Worm (Caenorhabditis elegans) whole organism, L1 larva: ENCODE results near the gene aak-1.

Source experiments
- C16A3.4 ChIP-seq: fragments of 150-350 bp; optimal IDR thresholded peaks from 2 replicates; lab custom pipeline; 2014; ENCODE audit warnings: missing biosample characterization, missing genetic modification characterization
- aha-1 ChIP-seq: fragments of 150-350 bp; optimal IDR thresholded peaks from 2 replicates; lab custom pipeline; 2014; ENCODE audit warnings: missing biosample characterization, missing genetic modification characterization
- alr-1 ChIP-seq: fragments of 200-800 bp; sonication (Bioruptor generic); optimal IDR thresholded peaks from 2 replicates; lab custom pipeline; 2018; ENCODE audit warnings: borderline replicate concordance, mild to moderate bottlenecking, missing genetic modification characterization, missing compliant biosample characterization
- aly-2 ChIP-seq: fragments of 150-350 bp; optimal IDR thresholded peaks from 2 replicates; lab custom pipeline; 2014; ENCODE audit warnings: missing biosample characterization, missing genetic modification characterization
- ama-1 ChIP-seq: fragments of 150-350 bp; optimal IDR thresholded peaks from 2 replicates; lab custom pipeline; 2014
- blmp-1 ChIP-seq: fragments of 150-350 bp; optimal IDR thresholded peaks from 2 replicates; lab custom pipeline; 2014; ENCODE audit warnings: missing biosample characterization, missing genetic modification characterization
- ceh-63 ChIP-seq: fragments of 200-800 bp; sonication (Bioruptor generic); optimal IDR thresholded peaks from 2 replicates; lab custom pipeline; 2018; ENCODE audit warnings: mild to moderate bottlenecking, missing genetic modification characterization, missing compliant biosample characterization
- ceh-8 ChIP-seq: fragments of 200-800 bp; sonication (Bioruptor generic); optimal IDR thresholded peaks from 2 replicates; lab custom pipeline; 2018; ENCODE audit warnings: mild to moderate bottlenecking, missing genetic modification characterization, moderate library complexity, missing compliant biosample characterization
- ceh-90 ChIP-seq: sonication (generic microtip); optimal IDR thresholded peaks from 2 replicates; lab custom pipeline; 2016; ENCODE audit warnings: missing genetic modification characterization, missing compliant biosample characterization
- ces-1 ChIP-seq: fragments of 150-350 bp; optimal IDR thresholded peaks from 2 replicates; lab custom pipeline; 2014; ENCODE audit warnings: missing biosample characterization, missing genetic modification reagents, missing genetic modification characterization
- dsc-1 ChIP-seq: sonication (generic microtip); optimal IDR thresholded peaks from 2 replicates; lab custom pipeline; 2016; ENCODE audit warnings: mild to moderate bottlenecking, missing genetic modification characterization, missing compliant biosample characterization
- efl-3 ChIP-seq: fragments of 200-800 bp; sonication (Bioruptor generic); optimal IDR thresholded peaks from 2 replicates; lab custom pipeline; 2018; ENCODE audit warnings: mild to moderate bottlenecking, missing genetic modification characterization, missing compliant biosample characterization
- egl-13 ChIP-seq: sonication (generic microtip); optimal IDR thresholded peaks from 2 replicates; lab custom pipeline; 2016; ENCODE audit warnings: missing genotype, missing genetic modification reagents, missing genetic modification characterization, missing compliant biosample characterization
- egl-27 ChIP-seq, 2 experiments: fragments of 150-350 bp in 1 of 2; sonication (generic microtip); optimal IDR thresholded peaks; 3 replicates each; lab custom pipeline; 2017 to 2018; ENCODE audit warnings: missing biosample characterization in 2 of 2, missing genetic modification characterization in 2 of 2, missing genetic modification reagents in 2 of 2
- ets-5 ChIP-seq: fragments of 200-800 bp; sonication (Bioruptor generic); IDR thresholded peaks from 2 replicates; pipeline ENCODE4 v1.3.6; 2022; ENCODE audit warnings: missing genetic modification characterization, missing compliant biosample characterization
- fkh-10 ChIP-seq: sonication (generic microtip); optimal IDR thresholded peaks from 2 replicates; lab custom pipeline; 2017; ENCODE audit warnings: missing biosample characterization, missing genetic modification reagents, missing genetic modification characterization
- fkh-4 ChIP-seq: sonication (generic microtip); optimal IDR thresholded peaks from 2 replicates; lab custom pipeline; 2016; ENCODE audit warnings: missing compliant biosample characterization, missing genetic modification characterization, borderline replicate concordance
- fos-1 ChIP-seq: fragments of 150-350 bp; optimal IDR thresholded peaks from 2 replicates; lab custom pipeline; 2014; ENCODE audit warnings: missing biosample characterization, missing genetic modification characterization
- hlh-17 ChIP-seq: fragments of 200-800 bp; sonication (Bioruptor generic); optimal IDR thresholded peaks from 2 replicates; lab custom pipeline; 2018; ENCODE audit warnings: missing genetic modification characterization, mild to moderate bottlenecking, missing compliant biosample characterization, moderate library complexity, borderline replicate concordance
- hlh-4 ChIP-seq: sonication (generic microtip); optimal IDR thresholded peaks from 2 replicates; lab custom pipeline; 2016; ENCODE audit warnings: mild to moderate bottlenecking, missing genetic modification characterization, missing compliant biosample characterization
- hpl-2 ChIP-seq: fragments of 150-350 bp; optimal IDR thresholded peaks from 2 replicates; lab custom pipeline; 2014; ENCODE audit warnings: missing biosample characterization, missing genetic modification reagents, missing genetic modification characterization
- isw-1 ChIP-seq: fragments of 200-800 bp; sonication (Bioruptor generic); IDR thresholded peaks from 2 replicates; pipeline ENCODE4 v1.3.6; 2022; ENCODE audit warnings: missing genetic modification characterization, missing compliant biosample characterization
- jun-1 ChIP-seq: fragments of 150-350 bp; optimal IDR thresholded peaks from 2 replicates; lab custom pipeline; 2014; ENCODE audit warnings: missing biosample characterization, missing genetic modification reagents, missing genetic modification characterization
- lin-13 ChIP-seq: fragments of 150-350 bp; optimal IDR thresholded peaks from 2 replicates; lab custom pipeline; 2014; ENCODE audit warnings: missing biosample characterization, missing genetic modification reagents, missing genetic modification characterization
- lin-15B ChIP-seq: fragments of 150-350 bp; sonication (generic microtip); optimal IDR thresholded peaks from 3 replicates; lab custom pipeline; 2014; ENCODE audit warnings: missing biosample characterization, missing genetic modification characterization
- lin-35 ChIP-seq, 2 experiments: fragments of 150-350 bp; optimal IDR thresholded peaks; 2 replicates each; lab custom pipeline; 2014; ENCODE audit warnings: missing biosample characterization in 2 of 2, missing genetic modification characterization in 2 of 2, missing genetic modification reagents in 2 of 2
- lin-39 ChIP-seq: fragments of 150-350 bp; optimal IDR thresholded peaks from 2 replicates; lab custom pipeline; 2014; ENCODE audit warnings: missing biosample characterization, missing genetic modification reagents, missing genetic modification characterization
- mab-9 ChIP-seq: fragments of 200-800 bp; sonication (Bioruptor generic); IDR thresholded peaks from 2 replicates; pipeline ENCODE4 v1.3.6; 2022; ENCODE audit warnings: missing genetic modification reagents, missing genetic modification characterization, missing compliant biosample characterization
- mef-2 ChIP-seq: fragments of 150-350 bp; optimal IDR thresholded peaks from 2 replicates; lab custom pipeline; 2014; ENCODE audit warnings: missing biosample characterization, missing genetic modification characterization
- mep-1 ChIP-seq: fragments of 150-350 bp; optimal IDR thresholded peaks from 2 replicates; lab custom pipeline; 2014; ENCODE audit warnings: missing biosample characterization, missing genetic modification characterization
- nhr-12 ChIP-seq: sonication (generic microtip); optimal IDR thresholded peaks from 2 replicates; lab custom pipeline; 2017; ENCODE audit warnings: missing biosample characterization, missing genetic modification characterization
- nhr-20 ChIP-seq: sonication (generic microtip); optimal IDR thresholded peaks from 2 replicates; lab custom pipeline; 2016; ENCODE audit warnings: mild to moderate bottlenecking, missing genetic modification characterization, missing compliant biosample characterization
- nhr-237 ChIP-seq: fragments of 150-350 bp; optimal IDR thresholded peaks from 2 replicates; lab custom pipeline; 2014; ENCODE audit warnings: missing biosample characterization, missing genetic modification characterization
- nhr-71 ChIP-seq: sonication (generic microtip); optimal IDR thresholded peaks from 2 replicates; lab custom pipeline; 2016; ENCODE audit warnings: mild to moderate bottlenecking, missing genetic modification characterization, moderate library complexity, missing compliant biosample characterization
- nhr-77 ChIP-seq: fragments of 150-350 bp; optimal IDR thresholded peaks from 2 replicates; lab custom pipeline; 2014; ENCODE audit warnings: missing biosample characterization, missing genetic modification characterization
- nhr-90 ChIP-seq: sonication (generic microtip); optimal IDR thresholded peaks from 2 replicates; lab custom pipeline; 2016; ENCODE audit warnings: mild to moderate bottlenecking, missing genetic modification characterization, missing compliant biosample characterization; ENCODE audit not compliant: poor library complexity
- pag-3 ChIP-seq: sonication (generic microtip); optimal IDR thresholded peaks from 2 replicates; lab custom pipeline; 2017; ENCODE audit warnings: missing genetic modification characterization, mild to moderate bottlenecking, missing compliant biosample characterization, antibody characterized with exemption, borderline replicate concordance; ENCODE audit not compliant: insufficient read depth
- skn-1 ChIP-seq: fragments of 150-350 bp; optimal IDR thresholded peaks from 2 replicates; lab custom pipeline; 2014; ENCODE audit warnings: missing biosample characterization, missing genetic modification characterization
- snpc-4 ChIP-seq: fragments of 150-350 bp; optimal IDR thresholded peaks from 2 replicates; lab custom pipeline; 2014; ENCODE audit warnings: missing biosample characterization, missing genetic modification characterization
- snu-23 ChIP-seq: sonication (generic microtip); optimal IDR thresholded peaks from 2 replicates; lab custom pipeline; 2016; ENCODE audit warnings: missing genetic modification characterization, missing compliant biosample characterization
- sup-37 ChIP-seq: fragments of 200-800 bp; sonication (Bioruptor generic); optimal IDR thresholded peaks from 2 replicates; lab custom pipeline; 2018; ENCODE audit warnings: mild to moderate bottlenecking, missing genetic modification characterization, missing compliant biosample characterization
- swsn-7 ChIP-seq: sonication (generic microtip); optimal IDR thresholded peaks from 2 replicates; lab custom pipeline; 2016; ENCODE audit warnings: missing genetic modification characterization, missing compliant biosample characterization
- tbx-2 ChIP-seq: sonication (generic microtip); optimal IDR thresholded peaks from 2 replicates; lab custom pipeline; 2016; ENCODE audit warnings: missing genetic modification characterization, missing compliant biosample characterization
- unc-30 ChIP-seq: sonication (generic microtip); optimal IDR thresholded peaks from 2 replicates; lab custom pipeline; 2017; ENCODE audit warnings: missing biosample characterization, missing genetic modification characterization
- unc-98 ChIP-seq: fragments of 200-800 bp; sonication (Bioruptor generic); IDR thresholded peaks from 2 replicates; pipeline ENCODE4 v1.3.6; 2022; ENCODE audit warnings: missing genetic modification characterization, missing compliant biosample characterization
- xbp-1 ChIP-seq: sonication (generic microtip); optimal IDR thresholded peaks from 2 replicates; lab custom pipeline; 2016; ENCODE audit warnings: missing genetic modification characterization, missing compliant biosample characterization
- zag-1 ChIP-seq: fragments of 150-350 bp; optimal IDR thresholded peaks from 2 replicates; lab custom pipeline; 2014; ENCODE audit warnings: missing biosample characterization, missing genetic modification characterization
- zip-4 ChIP-seq: fragments of 200-800 bp; sonication (Bioruptor generic); optimal IDR thresholded peaks from 2 replicates; lab custom pipeline; 2018; ENCODE audit warnings: mild to moderate bottlenecking, missing genetic modification characterization, moderate library complexity, missing compliant biosample characterization
- ztf-11 ChIP-seq, 2 experiments: sonication (generic microtip); optimal IDR thresholded peaks; 2 replicates each; lab custom pipeline; 2016 to 2017; ENCODE audit warnings: missing genetic modification characterization in 2 of 2, missing biosample characterization in 1 of 2, missing compliant biosample characterization in 1 of 2

The aak-1 gene

DNA sequence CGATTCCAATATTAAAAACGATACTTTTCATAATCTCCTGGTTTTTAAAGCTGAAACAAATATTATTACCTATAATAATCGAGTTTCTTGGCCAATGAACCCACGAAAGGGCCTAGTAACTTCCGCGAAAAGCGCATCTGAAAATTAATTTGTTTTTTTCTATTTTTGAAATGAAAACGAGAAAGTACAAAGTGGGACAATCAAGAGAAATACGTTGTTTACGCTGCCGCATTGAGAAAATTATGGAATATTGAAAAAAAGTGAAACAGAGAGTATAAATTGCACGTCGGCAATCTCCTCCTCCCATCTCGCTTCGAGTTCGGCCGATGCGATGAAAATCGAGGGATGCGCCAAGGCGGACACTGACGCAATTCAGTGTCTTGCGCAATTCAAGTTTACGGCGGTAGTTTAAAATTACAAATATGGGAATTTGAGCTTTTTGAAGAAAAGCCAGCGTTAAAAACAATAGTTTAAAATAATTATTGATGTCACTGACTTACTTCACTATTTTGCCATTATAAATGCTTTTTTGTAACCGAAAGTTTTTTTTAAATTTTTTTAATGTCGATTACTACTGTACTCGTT lies 19.5 kb downstream of the aak-1 start, which contains the start of gene pdhk-2 (continued):
- TF ChIP-seq lin-13, result peak; percentile 92
- peak; percentile 91 for TF ChIP-seq sup-37 (GFP tag; lab: Kevin White, UChicago)
- TF ChIP-seq hlh-4 (tag; lab: Kevin White, UChicago), result no peak
- TF ChIP-seq nhr-12, result no peak
- TF ChIP-seq tbx-2 (tag; lab: Kevin White, UChicago), result peak; percentile 97
- no peak for TF ChIP-seq egl-27 (tag; optimal IDR thresholded peaks at IDR 0.05; lab: Kevin White, UChicago)
- TF ChIP-seq nhr-20 (tag; lab: Kevin White, UChicago), result peak; percentile 96
- TF ChIP-seq dsc-1, result peak; percentile 96
- TF ChIP-seq mab-9, result peak; percentile 68
- peak; percentile 87 for TF ChIP-seq jun-1 (tag; lab: Kevin White, UChicago)
- peak; percentile 69 for TF ChIP-seq mef-2 (tag; lab: Kevin White, UChicago)
- no peak for TF ChIP-seq pag-3 (tag; lab: Kevin White, UChicago)
- peak; percentile 86 for TF ChIP-seq fos-1
- peak; percentile 80 for TF ChIP-seq blmp-1
- peak; percentile 97 for TF ChIP-seq C16A3.4 (tag; lab: Kevin White, UChicago)
- TF ChIP-seq mep-1, result peak; percentile 98
- TF ChIP-seq ets-5, result no peak
- peak; percentile 82 for TF ChIP-seq zag-1
- peak; percentile 97 for TF ChIP-seq nhr-90
- TF ChIP-seq zip-4, result peak; percentile 89
- peak; percentile 96 for TF ChIP-seq swsn-7 (tag; lab: Kevin White, UChicago)
- TF ChIP-seq hpl-2 (GFP tag; lab: Kevin White, UChicago), result peak; percentile 32
- no peak for TF ChIP-seq unc-30 (tag; lab: Kevin White, UChicago)
- TF ChIP-seq snu-23 (GFP tag; lab: Kevin White, UChicago), result peak; percentile 96
- peak; percentile 93 for TF ChIP-seq fkh-10 (GFP tag; lab: Kevin White, UChicago)
- TF ChIP-seq lin-35 (GFP tag; optimal IDR thresholded peaks at IDR 0.05; lab: Kevin White, UChicago), result peak; percentile 99 to 100
- TF ChIP-seq ztf-11 (tag; optimal IDR thresholded peaks at IDR 0.05; lab: Kevin White, UChicago), result peak in 1 of 2 experiments; percentile 84
- peak; percentile 53 for TF ChIP-seq efl-3
- TF ChIP-seq isw-1 (GFP tag; lab: Robert Waterston, UW), result peak; percentile 92
- no peak for TF ChIP-seq ces-1
- TF ChIP-seq ceh-90, result peak; percentile 52
- TF ChIP-seq nhr-77 (tag; lab: Kevin White, UChicago), result peak; percentile 85
- peak; percentile 89 for TF ChIP-seq ceh-8
- peak; percentile 45 for TF ChIP-seq nhr-237 (tag; lab: Kevin White, UChicago)
- TF ChIP-seq lin-39 (tag; lab: Kevin White, UChicago), result peak; percentile 94
- peak; percentile 93 for TF ChIP-seq xbp-1 (tag; lab: Kevin White, UChicago)
- no peak for TF ChIP-seq alr-1 (tag; lab: Kevin White, UChicago)
- TF ChIP-seq hlh-17 (GFP tag; lab: Kevin White, UChicago), result no peak
- TF ChIP-seq snpc-4 (tag; lab: Kevin White, UChicago), result peak; percentile 84
- peak; percentile 78 for TF ChIP-seq aly-2 (tag; lab: Kevin White, UChicago)
- TF ChIP-seq unc-98 (GFP tag; lab: Robert Waterston, UW), result peak; percentile 47; the same call in 1 of the 2 replicates
- peak; percentile 90 for TF ChIP-seq lin-15B
- peak; percentile 93 for TF ChIP-seq egl-13
- TF ChIP-seq aha-1, result peak; percentile 63
- TF ChIP-seq skn-1 (tag; lab: Kevin White, UChicago), result peak; percentile 71
- TF ChIP-seq ama-1 (lab: Kevin White, UChicago), result peak; percentile 74
- TF ChIP-seq nhr-71, result peak; percentile 98
- TF ChIP-seq fkh-4 (tag; lab: Kevin White, UChicago), result peak; percentile 72
- TF ChIP-seq ceh-63 (GFP tag; lab: Kevin White, UChicago), result no peak
